Fruit fly (Drosophila melanogaster) whole organism, wandering third instar larva: ENCODE measurements around the gene mRpS33.

ENCODE experiments used
- CrebA ChIP-seq: fragments of 200-800 bp; sonication (Bioruptor generic); optimal IDR thresholded peaks from 2 replicates; lab custom pipeline; 2016; ENCODE audit warnings: missing biosample characterization, mild to moderate bottlenecking, missing genetic modification characterization, borderline replicate concordance
- Dfd ChIP-seq: fragments of >200 bp; optimal IDR thresholded peaks from 2 replicates; lab custom pipeline; 2017; ENCODE audit warnings: missing biosample characterization, missing genetic modification characterization
- Dif ChIP-seq: fragments of 200-275, 200-300 bp; sonication (Bioruptor generic); optimal IDR thresholded peaks from 2 replicates; lab custom pipeline; 2018; ENCODE audit warnings: missing biosample characterization, missing genetic modification characterization; ENCODE audit not compliant: partially characterized antibody
- HLH106 ChIP-seq: fragments of 200-800 bp; optimal IDR thresholded peaks from 3 replicates; lab custom pipeline; 2019; ENCODE audit warnings: missing biosample characterization, mild to moderate bottlenecking, missing genetic modification characterization, moderate library complexity
- Hnf4 ChIP-seq: fragments of 200-800 bp; sonication (Bioruptor generic); optimal IDR thresholded peaks from 2 replicates; lab custom pipeline; 2016; ENCODE audit warnings: missing biosample characterization, mild to moderate bottlenecking, missing genetic modification characterization
- Hr78 ChIP-seq: fragments of >200 bp; optimal IDR thresholded peaks from 2 replicates; lab custom pipeline; 2017; ENCODE audit warnings: missing biosample characterization, missing genetic modification characterization
- dsf ChIP-seq: sonication (Bioruptor generic); optimal IDR thresholded peaks from 2 replicates; lab custom pipeline; 2016; ENCODE audit warnings: missing biosample characterization, missing genetic modification characterization, borderline replicate concordance
- fru ChIP-seq: fragments of 200-800 bp; sonication (Bioruptor generic); optimal IDR thresholded peaks from 3 replicates; lab custom pipeline; 2016; ENCODE audit warnings: missing biosample characterization, mild to moderate bottlenecking, missing genetic modification characterization
- h ChIP-seq: fragments of 200-800 bp; sonication (Bioruptor generic); optimal IDR thresholded peaks from 3 replicates; lab custom pipeline; 2016; ENCODE audit warnings: missing biosample characterization, mild to moderate bottlenecking, missing genetic modification characterization
- usp ChIP-seq: fragments of >200 bp; optimal IDR thresholded peaks from 2 replicates; lab custom pipeline; 2017; ENCODE audit warnings: missing biosample characterization, missing genetic modification characterization

dm6 chr3R:16477033-16477432, 40.6 kb upstream of the mRpS33 start, which contains the start of gene Gyc89Db:
- no peak for TF ChIP-seq Dfd (GFP tag; lab: Kevin White, UChicago)
- TF ChIP-seq fru (GFP tag; lab: Kevin White, UChicago) = no peak
- TF ChIP-seq Hr78 (GFP tag; lab: Kevin White, UChicago) = no peak
- TF ChIP-seq CrebA (GFP tag; lab: Kevin White, UChicago) = no peak
- TF ChIP-seq dsf = no peak
- TF ChIP-seq Hnf4 (GFP tag; lab: Kevin White, UChicago) = no peak
- no peak for TF ChIP-seq h
- no peak for TF ChIP-seq Dif (GFP tag; lab: Kevin White, UChicago)
- TF ChIP-seq usp = no peak
- no peak for TF ChIP-seq HLH106
